Worm (Caenorhabditis elegans): ENCODE measurements around the gene fbxb-45.

DNA sequence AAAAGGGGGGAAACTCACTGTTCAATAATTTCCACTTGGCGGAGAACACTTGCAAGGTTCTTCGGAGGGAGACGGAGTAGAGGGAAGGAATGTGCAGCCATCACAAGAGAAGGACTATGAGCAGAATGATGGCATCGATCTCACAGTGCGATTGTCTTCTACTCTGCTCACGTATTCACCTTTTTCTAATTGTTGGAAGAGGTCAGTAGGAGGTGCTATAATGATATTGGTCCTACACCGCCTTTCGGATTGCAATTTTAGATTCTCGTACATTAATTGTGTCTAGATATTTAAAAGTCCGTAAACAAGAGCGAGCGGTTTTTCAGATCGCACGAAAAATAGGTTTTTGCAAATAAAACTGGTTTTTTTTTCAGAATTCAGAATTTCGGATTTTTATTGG lies 3.4 kb downstream of the fbxb-45 start, which contains the start of gene fbxb-39:
- no peak for TF ChIP-seq sea-1 (GFP tag; conservative IDR thresholded peaks at IDR 0.05)
- TF ChIP-seq ama-1 (optimal IDR thresholded peaks at IDR 0.05) = no peak
- no peak for TF ChIP-seq hmbx-1 (tag; optimal IDR thresholded peaks at IDR 0.05)
- TF ChIP-seq B0310.2 (tag; optimal IDR thresholded peaks at IDR 0.05) = no peak
- TF ChIP-seq ceh-13 (GFP tag; optimal IDR thresholded peaks at IDR 0.05) = no peak
- TF ChIP-seq tra-4 (tag; optimal IDR thresholded peaks at IDR 0.05) = no peak

Measured in whole organism, early embryonic.